Worm (Caenorhabditis elegans): Measurements from ENCODE around the gene C04A11.1.

ce11 chrX:13633032-13633431, 27.3 kb upstream of the C04A11.1 start:
- no peak for TF ChIP-seq aly-2 (tag; optimal IDR thresholded peaks at IDR 0.05)
- TF ChIP-seq nhr-237 (tag; optimal IDR thresholded peaks at IDR 0.05), result no peak
- no peak for TF ChIP-seq lin-1 (GFP tag; IDR thresholded peaks at IDR 0.05)
- TF ChIP-seq F37D6.2 (tag; optimal IDR thresholded peaks at IDR 0.05), result no peak
- no peak for TF ChIP-seq nhr-10 (tag; optimal IDR thresholded peaks at IDR 0.05)
- no peak for TF ChIP-seq fos-1 (tag; optimal IDR thresholded peaks at IDR 0.05)
- TF ChIP-seq unc-130 (GFP tag; optimal IDR thresholded peaks at IDR 0.05), result no peak
- no peak for TF ChIP-seq snpc-4 (tag; optimal IDR thresholded peaks at IDR 0.05)
- TF ChIP-seq dve-1 (tag; optimal IDR thresholded peaks at IDR 0.05; ENCODE audit: insufficient read depth), result no peak

Measured in whole organism, L4 larva.